Worm (Caenorhabditis elegans): Measurements from ENCODE around the gene Y57A10A.13.
A peak's percentile ranks its signal among the peaks of the same experiment; 100 is the strongest.
"Not testable (repeated sequence)": the region's sequence is repeated elsewhere in the genome, so short reads cannot be mapped to it uniquely, and the experiment has no call there.

Y57A10A.13 gene

DNA sequence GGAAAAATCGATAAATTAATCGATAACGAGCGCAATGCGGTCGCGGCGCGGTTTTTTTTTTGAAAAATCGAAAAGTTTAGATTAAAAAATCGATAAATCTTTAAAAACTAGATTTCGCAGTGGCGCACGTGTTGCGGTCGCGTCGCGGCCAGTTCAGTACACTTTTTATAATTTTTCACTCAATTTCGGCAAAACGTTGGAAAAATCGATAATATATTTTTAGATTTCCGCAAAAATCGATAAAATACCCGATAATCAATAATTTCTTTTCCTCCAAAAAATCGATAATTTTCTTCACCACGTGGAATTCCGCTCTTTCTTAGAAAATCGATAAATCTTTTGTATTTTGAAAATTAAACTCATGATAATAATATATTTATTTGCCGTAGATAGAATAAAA, 8.2 kb downstream of the Y57A10A.13 start:
- TF ChIP-seq elt-1 (tag; optimal IDR thresholded peaks at IDR 0.05) (no peak), ceh-28 (tag; optimal IDR thresholded peaks at IDR 0.05) (peak; percentile 94)

DNA sequence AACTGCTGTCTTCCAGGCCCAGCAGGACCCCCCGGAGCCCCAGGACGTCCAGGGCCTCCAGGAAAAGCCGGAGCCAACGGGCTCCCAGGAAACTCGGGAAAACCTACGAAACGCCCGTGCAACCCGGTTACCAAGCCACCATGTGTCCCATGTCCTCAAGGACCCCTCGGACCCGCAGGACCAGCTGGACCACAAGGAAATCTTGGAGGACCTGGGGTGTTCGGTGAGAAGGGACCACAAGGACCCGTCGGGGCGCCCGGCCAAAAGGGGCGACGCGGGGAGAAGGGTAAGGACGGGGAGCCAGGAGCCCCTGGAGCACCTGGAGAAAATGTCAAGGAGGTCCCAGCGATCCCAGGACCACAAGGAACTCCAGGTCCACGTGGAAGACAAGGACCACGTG, 9.3 kb downstream of the Y57A10A.13 start:
- TF ChIP-seq elt-2 (tag; optimal IDR thresholded peaks at IDR 0.05) (no peak), nhr-12 (tag; optimal IDR thresholded peaks at IDR 0.05) (no peak), pqm-1 (tag; optimal IDR thresholded peaks at IDR 0.05) (no peak), ceh-16 (tag; optimal IDR thresholded peaks at IDR 0.05) (no peak), ceh-28 (tag; optimal IDR thresholded peaks at IDR 0.05) (no peak), unc-39 (tag; optimal IDR thresholded peaks at IDR 0.05) (no peak), egl-27 (tag; optimal IDR thresholded peaks at IDR 0.05) (no peak), ama-1 (optimal IDR thresholded peaks at IDR 0.05) (no peak), tbx-2 (tag; optimal IDR thresholded peaks at IDR 0.05) (no peak), mdl-1 (tag; optimal IDR thresholded peaks at IDR 0.05) (no peak), elt-1 (tag; optimal IDR thresholded peaks at IDR 0.05) (no peak)

DNA sequence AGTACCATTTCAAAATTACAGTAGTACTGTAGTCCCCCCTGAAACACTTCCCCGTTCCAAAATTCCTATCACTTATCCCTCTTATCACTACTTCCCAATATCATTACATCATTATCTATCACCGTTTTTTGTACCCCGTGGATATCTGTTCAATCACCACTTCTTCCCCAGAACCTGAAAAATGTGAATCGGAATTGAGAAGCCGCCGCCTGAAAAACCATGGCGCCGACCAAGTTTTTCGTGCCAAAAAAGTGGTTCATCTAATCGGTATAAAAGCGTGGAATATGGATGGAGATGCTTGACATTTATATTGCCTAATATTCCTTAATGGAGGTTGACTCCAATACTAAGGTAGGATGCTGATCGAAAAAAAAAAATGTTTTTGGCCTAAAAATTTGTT, 12.4 kb downstream of the Y57A10A.13 start, which contains the start of gene rol-1:
Gene rol-1, plus strand, starts transcription at position 301 of the 400 bp plus-strand sequence.
- TF ChIP-seq nhr-76 (tag; optimal IDR thresholded peaks at IDR 0.05) (no peak), nhr-237 (tag; optimal IDR thresholded peaks at IDR 0.05) (no peak), elt-2 (tag; optimal IDR thresholded peaks at IDR 0.05) (no peak), skn-1 (tag; optimal IDR thresholded peaks at IDR 0.05) (no peak), eor-1 (tag; optimal IDR thresholded peaks at IDR 0.05) (no peak), sea-2 (GFP tag; optimal IDR thresholded peaks at IDR 0.05) (no peak), nhr-25 (tag; optimal IDR thresholded peaks at IDR 0.05) (no peak), R02D3.7 (tag; optimal IDR thresholded peaks at IDR 0.05) (no peak)

DNA sequence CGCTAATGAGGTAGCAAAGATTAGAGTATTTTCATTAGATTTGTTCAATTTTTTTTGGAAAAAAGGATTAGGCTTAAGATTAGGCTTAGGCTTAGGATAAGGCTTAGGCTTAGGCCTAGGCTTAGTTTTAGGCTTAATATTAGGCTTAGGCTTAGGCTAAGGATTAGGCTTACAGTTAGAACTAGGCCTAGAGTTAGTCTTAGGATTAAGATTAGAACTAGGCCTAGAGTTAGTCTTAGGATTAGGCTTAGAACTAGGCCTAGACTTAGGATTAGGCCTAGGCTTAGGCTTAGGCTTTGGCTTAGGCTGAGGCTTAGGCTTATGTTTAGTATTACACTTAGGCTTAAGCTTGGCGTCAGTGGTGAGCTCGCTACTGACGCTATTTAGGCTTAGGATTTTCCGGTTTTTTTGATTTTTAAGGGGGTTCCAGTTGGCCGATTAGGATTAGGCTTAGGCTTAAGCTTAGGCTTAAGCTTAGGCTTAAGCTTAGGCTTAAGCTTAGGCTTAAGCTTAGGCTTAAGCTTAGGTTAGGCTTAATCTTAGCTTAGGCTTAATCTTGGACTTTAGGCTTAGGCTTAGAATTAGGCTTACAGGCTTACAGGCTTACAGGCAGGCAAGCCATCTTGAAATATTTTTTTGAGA, 15.1 kb downstream of the Y57A10A.13 start:
- TF ChIP-seq lin-15B (tag; optimal IDR thresholded peaks at IDR 0.05) (no peak), ztf-11 (tag; optimal IDR thresholded peaks at IDR 0.05) (no peak)

DNA sequence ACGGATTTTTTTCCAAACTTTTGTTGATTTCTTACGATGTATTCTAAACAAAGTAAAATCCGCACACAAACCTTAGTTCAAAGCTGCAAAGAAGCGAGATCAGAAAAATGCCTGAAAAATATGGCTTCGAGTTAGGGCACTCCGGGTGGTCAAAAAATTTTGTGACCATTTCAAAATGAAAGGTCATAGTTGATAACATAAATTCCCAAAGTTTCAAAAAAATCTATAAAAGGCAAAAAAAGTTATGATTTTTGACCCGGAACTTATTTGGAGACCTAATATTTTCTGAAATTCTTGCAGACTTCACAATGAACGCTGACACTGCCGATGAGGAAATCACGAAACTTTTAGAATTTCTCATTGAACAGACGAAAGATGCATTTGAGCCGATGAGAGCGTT, 20.2 kb downstream of the Y57A10A.13 start, which contains the start of gene Y57A10A.8:
Gene Y57A10A.8, plus strand, starts transcription at position 301 of the 400 bp plus-strand sequence.
- not testable (repeated sequence) for TF ChIP-seq skn-1, hmg-11, ceh-16 (tag; optimal IDR thresholded peaks at IDR 0.05)

DNA sequence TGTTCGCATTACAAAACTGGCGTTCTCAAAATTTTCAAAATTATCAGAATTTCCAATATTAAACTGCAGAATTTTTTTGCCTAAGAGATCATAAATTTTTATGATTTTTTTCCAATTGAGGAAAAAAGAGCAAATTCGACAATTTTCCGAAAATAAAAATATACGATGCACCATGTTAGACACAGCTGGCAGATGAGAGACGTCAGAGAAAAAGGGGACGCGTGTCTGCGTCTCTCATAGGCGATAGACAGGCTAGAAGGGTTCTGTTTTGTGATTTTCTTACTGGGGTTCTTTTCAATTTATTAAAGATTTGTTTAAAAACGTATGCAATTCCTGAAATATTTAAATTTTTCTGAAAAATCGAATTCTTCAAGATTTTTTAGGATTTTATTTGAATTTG, 21.7 kb downstream of the Y57A10A.13 start:
- peak; percentile 81 for TF ChIP-seq hmg-11 (tag; optimal IDR thresholded peaks at IDR 0.05)
- no peak for TF ChIP-seq aly-2 (tag; optimal IDR thresholded peaks at IDR 0.05)

DNA sequence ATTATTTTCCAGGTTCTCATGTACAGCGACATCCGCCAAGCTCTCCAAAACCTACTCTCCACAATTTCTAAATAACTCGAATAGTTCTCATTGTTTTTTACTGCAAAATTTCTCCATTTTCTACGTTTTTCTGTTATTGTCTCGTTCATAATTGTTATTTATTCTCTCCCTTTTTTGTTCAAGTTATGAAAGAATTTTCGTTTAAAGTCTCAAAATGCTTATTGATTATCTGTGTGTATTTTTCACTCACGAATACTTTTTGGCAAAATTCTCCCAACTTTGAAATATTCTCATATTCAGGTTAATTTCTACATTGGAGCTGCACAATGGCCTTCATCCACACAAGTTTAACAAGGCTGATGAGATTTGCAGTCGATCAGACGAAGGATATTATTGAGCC, 30.5 kb downstream of the Y57A10A.13 start, which contains the start of gene Y57A10A.5:
Gene Y57A10A.5, plus strand, starts transcription at position 301 of the 400 bp plus-strand sequence.
- not testable (repeated sequence) for TF ChIP-seq nfya-1 (tag; optimal IDR thresholded peaks at IDR 0.05; ENCODE audit: insufficient read depth); daf-12 (tag; optimal IDR thresholded peaks at IDR 0.05); nhr-11 (tag; optimal IDR thresholded peaks at IDR 0.05)

DNA sequence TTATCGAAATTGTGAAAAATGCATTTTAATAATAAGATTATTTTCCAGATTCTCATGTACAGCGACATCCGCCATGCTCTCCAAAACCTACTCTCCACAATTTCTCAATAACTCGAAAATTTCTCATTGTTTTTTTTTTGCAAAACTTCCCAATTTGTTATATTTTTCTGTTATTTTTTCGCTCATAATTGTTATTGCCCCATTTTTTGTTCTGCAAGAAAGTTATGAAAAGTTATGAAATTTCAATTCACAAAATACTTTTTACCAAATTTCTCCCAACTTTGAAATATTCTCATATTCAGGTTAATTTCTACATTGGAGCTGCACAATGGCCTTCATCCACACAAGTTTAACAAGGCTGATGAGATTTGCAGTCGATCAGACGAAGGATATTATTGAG, 33.1 kb downstream of the Y57A10A.13 start, which contains the start of gene Y57A10A.4:
Gene Y57A10A.4, plus strand, starts transcription at position 301 of the 400 bp plus-strand sequence.
- TF ChIP-seq lin-15B, zag-1, nhr-12 (tag; optimal IDR thresholded peaks at IDR 0.05): not testable (repeated sequence)

DNA sequence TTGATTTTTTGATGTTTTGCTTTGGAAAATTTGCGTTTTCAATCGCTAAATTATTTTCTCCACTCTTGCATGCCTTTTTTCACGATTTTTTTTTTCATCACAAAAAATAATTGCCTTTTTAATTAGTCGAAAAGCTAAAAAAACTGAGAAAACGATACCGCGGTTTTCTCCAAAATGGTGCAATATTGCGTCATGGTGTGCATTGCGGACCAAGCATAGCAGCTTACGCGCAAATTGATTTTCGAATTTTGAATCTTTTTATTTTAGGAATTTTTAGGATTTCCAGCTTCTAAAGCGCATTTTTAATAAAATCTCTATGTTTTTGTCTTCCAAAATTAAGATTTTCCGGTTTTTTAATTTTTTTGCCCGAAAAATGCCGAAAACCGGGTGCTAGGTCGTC, 34.5 kb downstream of the Y57A10A.13 start:
- no peak for TF ChIP-seq pha-4 (tag; optimal IDR thresholded peaks at IDR 0.05)
- TF ChIP-seq ama-1 (optimal IDR thresholded peaks at IDR 0.05) = no peak
- no peak for TF ChIP-seq egl-5 (tag; optimal IDR thresholded peaks at IDR 0.05)
- TF ChIP-seq ceh-16 (tag; optimal IDR thresholded peaks at IDR 0.05) = no peak
- no peak for TF ChIP-seq zag-1 (tag; optimal IDR thresholded peaks at IDR 0.05)
- no peak for TF ChIP-seq pqm-1 (tag; optimal IDR thresholded peaks at IDR 0.05)
- no peak for TF ChIP-seq ceh-28 (tag; optimal IDR thresholded peaks at IDR 0.05)
- no peak for TF ChIP-seq hmg-11 (tag; optimal IDR thresholded peaks at IDR 0.05)
- TF ChIP-seq nhr-28 (tag; optimal IDR thresholded peaks at IDR 0.05) = no peak
- no peak for TF ChIP-seq eor-1 (tag; optimal IDR thresholded peaks at IDR 0.05)
- no peak for TF ChIP-seq nhr-23 (tag; optimal IDR thresholded peaks at IDR 0.05)
- no peak for TF ChIP-seq elt-1 (tag; optimal IDR thresholded peaks at IDR 0.05)
- TF ChIP-seq nhr-43 (tag; optimal IDR thresholded peaks at IDR 0.05; ENCODE audit: poor library complexity, severe bottlenecking) = no peak
- TF ChIP-seq aly-2 (tag; optimal IDR thresholded peaks at IDR 0.05) = no peak
